Worm (Caenorhabditis elegans) whole organism, dauer: Measurements from ENCODE around the gene Y39A1A.17.

ENCODE experiments used
- unc-62 ChIP-seq: sonication (generic microtip); optimal IDR thresholded peaks from 2 replicates; lab custom pipeline; 2017; ENCODE audit warnings: missing biosample characterization, missing genetic modification reagents, missing genetic modification characterization

Gene Y39A1A.17

DNA sequence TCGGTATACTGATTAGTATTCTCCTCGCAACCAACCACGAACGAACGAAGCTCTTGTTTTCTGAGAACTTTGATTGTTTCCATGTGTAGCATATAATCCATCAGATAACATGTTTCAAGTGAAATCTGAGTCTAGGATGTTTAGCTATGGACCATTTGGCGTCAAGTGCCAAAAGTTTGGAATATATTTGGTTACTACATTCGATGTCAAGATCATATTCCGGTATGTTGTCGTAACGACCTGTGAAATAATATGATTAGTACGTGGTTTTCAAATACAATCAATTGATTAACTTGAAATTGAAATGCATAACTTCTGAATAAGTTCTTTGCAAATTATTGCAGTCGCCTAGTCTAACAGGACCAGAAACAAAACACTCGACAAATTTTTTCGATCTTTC is at the start of gene Y39A1A.17:
Y39A1A.17 (minus strand) TSS at position 101 of the 400 bp plus-strand sequence.
- TF ChIP-seq unc-62: no peak

DNA sequence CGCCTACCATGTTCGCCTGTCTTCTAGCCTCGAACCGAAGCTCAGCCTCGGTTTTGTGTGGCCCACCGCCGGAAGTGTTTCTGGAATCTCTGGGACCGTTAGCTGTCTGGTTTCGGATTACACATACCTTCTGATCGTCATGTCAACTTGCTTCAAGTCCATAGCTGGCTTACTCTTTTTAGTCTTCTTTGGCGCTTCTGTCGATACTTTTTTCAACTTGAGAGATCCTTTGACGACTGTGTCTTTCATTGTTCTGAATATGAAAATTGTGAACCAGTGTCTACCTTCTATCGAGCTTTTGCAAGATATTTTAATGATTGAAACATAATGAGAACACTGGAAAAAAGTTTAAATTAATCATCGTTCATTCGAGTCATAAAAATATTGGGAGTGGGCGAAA is 49.6 kb upstream of the Y39A1A.17 start, which contains the start of gene K01G5.8:
K01G5.8 (minus strand) TSS at position 255 of the 400 bp plus-strand sequence.
- TF ChIP-seq unc-62: no peak

DNA sequence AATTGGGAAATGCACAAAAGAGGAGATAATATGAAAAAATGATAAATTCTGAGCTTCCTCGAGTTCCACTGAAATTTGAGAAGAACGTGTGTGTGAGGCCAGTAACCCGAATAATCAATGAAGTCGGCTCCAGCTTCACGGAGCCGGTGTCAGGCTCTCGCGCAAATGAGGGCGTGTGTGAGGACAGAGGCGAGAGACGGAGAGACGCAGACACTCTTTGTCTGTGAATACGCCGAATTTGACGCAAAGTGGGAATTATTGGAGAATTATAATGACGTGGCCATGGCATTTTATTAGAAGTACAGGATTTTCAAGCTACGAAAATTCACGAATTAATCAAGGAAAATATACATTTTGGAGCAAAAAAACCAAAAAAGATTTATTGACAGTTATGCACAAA is 49.0 kb upstream of the Y39A1A.17 start:
- no peak for TF ChIP-seq unc-62

DNA sequence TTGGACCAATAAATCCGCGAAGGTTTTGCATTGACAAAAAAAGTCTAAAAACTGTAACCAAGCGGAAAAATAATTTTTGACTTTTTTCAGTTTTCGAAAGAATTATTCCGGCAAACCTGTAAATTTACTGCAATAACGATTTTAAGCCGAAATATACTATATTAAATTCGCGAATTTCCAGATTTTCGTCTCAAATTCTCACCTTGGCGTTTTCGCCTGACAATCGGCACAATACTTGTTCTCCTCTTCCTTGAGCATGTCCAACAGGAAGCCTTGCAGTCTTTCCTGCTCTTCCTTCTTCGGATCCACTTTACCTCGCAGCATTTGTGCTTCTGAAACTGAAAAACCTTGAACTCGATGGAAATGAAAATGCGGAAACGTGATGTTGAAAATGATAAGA is 48.5 kb upstream of the Y39A1A.17 start, which contains the start of gene smap-1:
smap-1 (minus strand) TSS at position 338 of the 400 bp plus-strand sequence.
- no peak for TF ChIP-seq unc-62

DNA sequence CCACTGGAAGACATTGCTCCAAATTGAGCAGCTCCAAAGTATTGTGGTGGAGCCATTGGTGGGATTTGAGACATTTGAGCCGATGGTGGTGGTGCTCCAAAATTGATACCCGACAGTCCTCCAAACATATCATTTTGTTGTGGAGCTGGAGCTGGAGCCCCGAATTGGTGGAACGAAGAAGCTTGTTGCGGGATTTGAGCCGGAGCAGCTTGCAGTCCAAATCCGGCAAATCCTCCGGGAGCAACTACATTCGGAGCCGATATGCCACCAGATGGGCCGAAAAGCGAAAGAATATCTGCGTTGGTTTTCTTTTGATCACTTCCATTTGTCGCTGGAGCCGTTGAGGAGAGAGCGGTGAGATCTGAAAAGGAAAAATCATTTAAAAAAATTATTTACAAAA is 47.2 kb upstream of the Y39A1A.17 start:
- no peak for TF ChIP-seq unc-62

DNA sequence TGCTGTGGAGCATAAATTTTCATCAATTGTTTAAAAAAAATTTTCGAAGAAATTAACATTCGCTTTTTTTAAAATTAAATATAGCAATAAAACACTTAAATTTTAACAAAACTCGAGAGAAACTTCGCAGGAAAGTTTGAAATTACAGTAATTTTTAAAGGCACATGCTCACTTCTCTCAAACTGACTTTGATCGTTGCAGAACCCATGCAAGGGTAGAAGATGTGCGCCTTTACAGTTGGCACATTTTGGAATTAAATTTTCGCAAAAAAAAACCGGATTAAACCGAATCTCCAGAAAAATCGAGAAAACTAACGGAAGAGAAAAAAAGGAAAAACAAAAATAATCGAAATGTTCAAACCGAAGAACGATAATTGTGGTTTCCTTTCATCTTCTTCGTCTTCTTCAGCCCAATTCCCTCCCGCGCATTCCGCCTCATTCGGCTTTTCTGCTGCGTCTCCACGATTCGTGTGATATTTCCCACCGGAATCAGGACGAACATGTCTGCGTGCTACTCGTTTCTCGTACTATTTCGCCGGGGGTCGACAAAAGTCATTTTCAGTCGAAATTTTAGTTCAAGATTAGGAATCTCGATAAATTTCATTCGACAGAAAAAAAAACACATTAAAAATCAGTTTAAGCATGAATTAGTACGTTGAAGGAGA is 45.5 kb upstream of the Y39A1A.17 start:
- TF ChIP-seq unc-62: no peak

DNA sequence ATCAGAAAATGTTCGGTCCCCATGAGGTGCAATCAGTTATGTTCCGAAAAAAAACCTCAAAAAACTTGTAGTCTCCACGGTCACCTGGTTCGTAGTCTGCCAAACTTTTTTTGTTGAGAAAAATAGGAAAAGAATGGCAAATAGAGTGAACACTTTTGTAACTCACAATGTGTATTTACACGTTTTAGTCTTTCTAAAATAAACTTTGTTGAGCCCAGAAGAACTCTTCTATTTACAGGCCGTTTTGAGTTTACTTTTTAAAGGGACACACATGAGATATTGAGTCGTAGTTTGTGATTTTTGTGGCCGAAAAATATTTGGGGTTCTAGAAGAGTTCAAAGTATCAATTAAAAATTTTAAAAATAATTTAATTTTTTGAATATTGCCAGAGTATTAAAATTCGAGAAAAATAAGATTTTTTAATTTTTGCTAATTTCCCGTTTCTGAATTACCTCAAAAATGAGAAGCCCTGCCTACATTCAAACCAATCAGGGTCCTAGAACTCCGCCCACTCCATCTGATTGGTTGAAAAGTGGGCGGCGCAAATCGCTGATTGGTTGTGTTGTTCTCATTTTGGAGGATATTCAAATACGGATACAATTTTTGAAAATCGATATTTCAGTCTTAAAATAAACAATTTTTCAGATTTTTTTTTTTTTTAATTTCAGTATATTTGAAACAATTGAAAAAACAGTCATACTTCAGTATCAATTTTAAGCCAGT is 43.8 kb upstream of the Y39A1A.17 start:
- TF ChIP-seq unc-62: no peak

DNA sequence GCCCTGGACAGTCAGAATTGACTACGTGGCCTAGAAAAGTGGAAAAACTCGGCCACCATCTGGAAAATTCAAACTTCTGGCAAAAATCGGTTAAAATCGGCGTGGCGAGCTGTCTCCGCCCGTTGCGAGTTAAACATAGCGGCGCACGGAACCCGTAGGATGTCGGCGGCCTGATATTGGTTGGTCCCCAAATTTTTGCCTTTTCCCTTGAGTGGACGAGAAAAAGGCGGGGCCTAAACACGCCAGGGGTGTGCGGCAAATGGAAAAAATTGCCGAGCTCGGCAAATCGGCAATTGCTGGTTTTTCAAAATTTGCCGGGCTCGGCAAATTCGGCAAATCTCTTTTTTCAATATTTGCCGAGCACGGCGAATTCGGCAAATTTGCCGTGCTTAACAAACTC is 42.4 kb upstream of the Y39A1A.17 start:
- TF ChIP-seq unc-62: no peak

DNA sequence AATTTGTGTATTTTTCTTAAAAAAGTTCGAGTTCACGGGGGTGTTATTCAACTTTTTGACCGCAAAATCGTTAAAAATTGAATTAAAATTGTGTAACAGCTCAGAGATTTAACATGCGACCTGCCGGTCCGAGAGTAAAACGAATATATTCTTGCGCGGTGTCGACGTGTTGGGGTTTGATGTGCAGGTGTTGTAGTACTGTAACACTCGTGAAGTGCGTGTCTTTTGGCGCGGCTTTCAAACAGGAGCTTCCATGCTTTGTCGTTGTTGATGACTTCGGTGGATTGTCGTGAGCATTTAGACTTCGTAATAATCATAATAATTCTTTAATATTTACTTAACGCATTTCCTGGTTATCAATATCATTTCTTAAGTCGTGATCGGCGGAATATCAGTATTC is 39.6 kb upstream of the Y39A1A.17 start, which contains the start of gene tat-3:
tat-3 (minus strand) TSS at position 196 of the 400 bp plus-strand sequence.
- TF ChIP-seq unc-62: no peak

DNA sequence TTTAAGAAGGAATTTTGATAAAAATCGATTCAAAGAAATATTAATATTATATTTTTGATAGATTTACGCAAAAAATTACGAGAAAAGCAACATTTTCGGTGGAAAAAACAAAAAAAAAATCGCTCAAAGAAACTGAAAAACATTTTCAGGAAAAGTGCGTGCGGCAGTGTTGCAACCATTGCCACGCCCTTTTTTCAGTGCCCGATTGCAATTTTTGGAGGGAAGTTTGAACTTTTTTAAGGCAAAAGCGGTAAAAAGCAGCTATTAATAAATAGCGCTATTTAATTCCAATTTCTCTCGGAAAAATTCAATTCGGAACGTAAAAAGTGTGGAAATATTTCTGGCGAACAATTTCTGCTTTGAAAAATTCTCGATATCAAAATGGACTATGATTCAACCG is 30.1 kb upstream of the Y39A1A.17 start:
- TF ChIP-seq unc-62: no peak

DNA sequence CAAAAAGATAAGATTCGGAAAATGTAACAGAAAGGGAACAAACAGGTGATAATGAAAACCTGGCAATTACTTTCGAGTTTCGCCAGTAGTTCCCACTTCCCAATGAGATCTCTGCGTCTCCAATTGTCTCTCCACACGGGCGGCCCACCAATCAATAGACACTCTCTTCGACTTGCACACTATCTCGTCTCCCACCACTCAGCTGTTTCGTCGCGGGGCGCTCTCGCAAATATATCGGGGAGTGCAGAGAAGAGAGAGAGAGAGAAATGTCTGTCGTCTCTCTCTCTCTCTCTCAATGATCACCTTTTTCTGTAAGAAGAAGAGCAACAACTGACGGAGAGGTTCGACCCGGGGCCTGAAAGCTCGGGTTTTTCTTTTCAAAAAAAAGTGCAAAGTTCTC is 29.3 kb upstream of the Y39A1A.17 start:
- no peak for TF ChIP-seq unc-62

DNA sequence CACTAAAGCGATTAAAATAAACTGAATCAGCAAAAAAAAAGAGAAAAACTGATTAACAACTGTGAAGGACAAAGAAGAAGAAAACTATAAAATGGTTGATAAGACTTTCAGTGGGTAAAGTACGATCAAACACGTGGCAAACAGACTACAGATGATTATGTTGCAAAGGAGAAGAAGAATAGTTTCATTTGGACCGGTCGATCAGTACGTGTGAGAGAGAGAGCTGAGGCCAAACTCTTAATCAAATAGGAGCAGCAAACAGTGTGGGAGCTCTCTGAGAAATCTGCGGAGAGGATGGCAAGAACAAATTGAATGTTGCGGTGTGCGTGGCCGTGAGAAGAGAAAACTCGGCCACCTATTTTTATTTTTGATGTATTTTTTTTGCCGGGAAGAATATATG is 28.1 kb upstream of the Y39A1A.17 start:
- TF ChIP-seq unc-62: no peak

DNA sequence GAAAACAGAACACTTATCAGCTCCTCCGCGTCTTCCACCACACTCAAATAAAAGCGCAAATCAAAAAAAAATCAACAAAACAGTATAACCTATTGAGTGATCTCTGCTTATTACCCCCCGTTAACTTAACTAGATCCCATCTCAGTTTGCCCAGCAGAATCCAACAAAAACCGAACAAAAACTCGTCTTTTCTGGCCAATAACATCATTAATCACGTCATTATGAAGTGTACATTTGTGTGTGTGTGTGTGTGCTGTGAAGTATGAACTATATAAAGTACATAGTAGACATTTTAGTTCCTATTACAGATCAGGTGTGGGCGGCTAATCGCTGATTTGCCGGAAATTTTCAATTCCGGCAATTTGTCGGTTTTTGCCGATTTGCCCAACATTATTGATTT is 27.2 kb upstream of the Y39A1A.17 start:
- TF ChIP-seq unc-62: no peak

DNA sequence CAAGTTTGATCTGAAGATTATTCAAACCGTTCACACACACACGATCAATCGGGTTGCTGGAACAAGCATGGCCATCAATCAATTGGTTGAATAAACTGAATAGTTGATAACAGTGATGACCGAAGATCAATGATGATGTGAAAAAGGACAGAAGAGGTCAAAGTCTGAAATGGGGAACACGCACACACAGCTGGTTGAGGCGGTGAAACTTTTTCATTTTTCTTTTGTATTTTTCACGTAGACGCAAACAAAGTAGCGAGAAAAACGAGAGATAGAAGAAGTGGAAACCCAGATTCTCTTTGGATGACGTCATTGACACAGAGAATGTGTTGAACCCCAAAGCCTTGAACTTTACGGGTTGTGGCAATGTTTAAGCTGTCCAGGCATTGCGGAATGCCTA is 26.6 kb upstream of the Y39A1A.17 start:
- no peak for TF ChIP-seq unc-62

DNA sequence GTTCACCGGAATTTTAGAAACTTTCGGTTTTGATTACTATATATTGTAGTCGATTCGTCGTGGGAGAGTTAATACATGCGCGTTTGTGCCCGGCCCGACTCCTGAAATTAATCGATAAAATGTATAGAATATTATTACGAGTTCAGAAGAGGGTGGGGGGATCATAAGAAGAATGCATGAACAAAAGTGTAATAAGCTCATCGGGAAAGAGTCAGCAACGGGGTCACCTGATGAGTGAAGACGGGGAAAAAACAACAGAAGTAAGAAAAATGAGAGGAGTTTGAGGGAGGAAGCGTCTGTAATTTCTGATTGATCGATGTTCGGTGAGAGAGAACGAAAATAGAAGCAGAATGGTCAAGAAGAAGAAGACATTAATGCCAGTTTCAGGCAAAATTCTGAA is 25.2 kb upstream of the Y39A1A.17 start, which contains the start of gene W09D10.4:
W09D10.4 (minus strand) TSS at position 101 of the 400 bp plus-strand sequence.
- no peak for TF ChIP-seq unc-62

DNA sequence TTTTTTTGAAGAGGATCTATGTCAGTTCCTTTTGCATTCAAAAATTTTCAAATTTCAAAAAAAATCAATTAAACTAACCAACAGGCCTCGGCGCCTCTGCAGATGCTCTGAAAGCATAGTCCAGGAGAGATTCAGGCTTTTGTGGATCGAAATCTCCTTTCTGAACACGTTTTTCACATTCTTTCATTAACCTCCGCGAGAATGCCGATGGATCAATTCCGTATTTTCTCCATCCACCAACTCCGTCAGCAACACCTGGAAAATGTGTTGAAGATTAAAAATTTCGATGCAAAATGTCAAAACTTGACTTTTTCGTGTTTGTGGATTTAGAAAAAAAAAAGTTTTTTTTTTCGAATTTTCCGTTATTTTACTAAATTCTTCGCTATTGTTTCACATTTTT is 23.6 kb upstream of the Y39A1A.17 start:
- no peak for TF ChIP-seq unc-62

DNA sequence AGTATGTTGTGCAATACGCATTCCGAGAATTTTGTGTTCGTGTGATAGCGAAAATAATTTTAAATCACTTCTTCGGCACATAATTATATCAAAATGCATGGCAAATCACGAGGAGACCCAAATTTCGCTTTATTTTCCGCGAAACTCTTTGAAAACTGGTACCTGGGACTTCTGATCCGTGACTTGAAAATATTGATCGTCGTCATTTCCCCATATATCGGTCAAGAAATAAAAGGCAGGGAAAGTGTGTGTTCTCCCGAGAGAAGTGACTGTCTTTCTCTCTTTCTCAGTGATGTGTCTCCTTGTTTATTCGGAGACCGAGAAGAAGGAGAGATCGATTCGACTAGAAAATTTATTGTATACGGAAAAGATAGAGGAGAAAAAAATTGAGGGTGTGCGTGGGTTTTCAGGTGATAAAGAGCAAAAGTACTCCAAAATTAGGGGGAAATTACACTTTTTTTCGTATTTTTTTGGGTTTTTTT is 20.3 kb upstream of the Y39A1A.17 start, which contains the start of gene W09D10.5:
W09D10.5 (minus strand) TSS at position 345 of the 482 bp plus-strand sequence.
- TF ChIP-seq unc-62: no peak

DNA sequence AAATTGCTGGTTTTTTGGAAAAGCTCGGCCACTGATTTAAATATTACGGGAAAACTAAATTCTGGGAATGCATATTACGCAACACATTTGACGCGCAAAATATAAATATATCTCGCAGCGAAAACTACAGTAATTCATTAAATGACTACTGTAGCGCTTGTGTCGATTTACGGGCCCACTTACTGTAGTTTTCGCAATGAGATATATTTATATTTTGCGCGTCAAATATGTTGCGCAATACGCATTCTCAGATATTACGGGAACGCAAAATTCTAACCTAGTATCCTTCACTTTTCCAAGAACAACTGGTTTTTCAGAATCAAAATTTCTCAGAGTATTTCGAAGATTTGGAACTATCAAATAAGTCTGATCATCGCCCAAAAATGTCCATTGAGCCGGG is 18.8 kb upstream of the Y39A1A.17 start:
- no peak for TF ChIP-seq unc-62
